Worm (Caenorhabditis elegans) whole organism, mixed stage, embryonic: ENCODE measurements around the gene C35A5.8.

ENCODE experiments used
- M03D4.4 ChIP-seq: sonication (generic microtip); optimal IDR thresholded peaks from 2 replicates; lab custom pipeline; 2017; ENCODE audit warnings: mild to moderate bottlenecking, missing genetic modification characterization, missing compliant biosample characterization
- bed-3 ChIP-seq: fragments of 200-800 bp; sonication (Bioruptor generic); optimal IDR thresholded peaks from 3 replicates; lab custom pipeline; 2018; ENCODE audit warnings: mild to moderate bottlenecking, missing genetic modification characterization, moderate library complexity, missing compliant biosample characterization
- blmp-1 ChIP-seq: fragments of 150-350 bp; optimal IDR thresholded peaks from 2 replicates; lab custom pipeline; 2014; ENCODE audit warnings: missing biosample characterization, missing genetic modification characterization
- ceh-39 ChIP-seq: fragments of 150-350 bp; optimal IDR thresholded peaks from 2 replicates; lab custom pipeline; 2014; ENCODE audit warnings: missing biosample characterization, missing genetic modification characterization
- ceh-43 ChIP-seq: fragments of 200-800 bp; sonication (Bioruptor generic); optimal IDR thresholded peaks from 2 replicates; lab custom pipeline; 2018; ENCODE audit warnings: mild to moderate bottlenecking, missing genetic modification characterization, moderate library complexity, missing compliant biosample characterization
- ceh-83 ChIP-seq: fragments of 200-800 bp; sonication (Bioruptor generic); optimal IDR thresholded peaks from 2 replicates; lab custom pipeline; 2018; ENCODE audit warnings: mild to moderate bottlenecking, missing genetic modification characterization, missing compliant biosample characterization
- ces-1 ChIP-seq: fragments of 150-350 bp; optimal IDR thresholded peaks from 2 replicates; lab custom pipeline; 2014; ENCODE audit warnings: missing biosample characterization, missing genetic modification reagents, missing genetic modification characterization
- cnd-1 ChIP-seq: fragments of 200-800 bp; sonication (Bioruptor generic); optimal IDR thresholded peaks from 2 replicates; lab custom pipeline; 2018; ENCODE audit warnings: mild to moderate bottlenecking, missing genetic modification characterization, missing compliant biosample characterization
- drap-1 ChIP-seq: fragments of 200-800 bp; sonication (Bioruptor generic); optimal IDR thresholded peaks from 3 replicates; lab custom pipeline; 2018; ENCODE audit warnings: mild to moderate bottlenecking, missing genetic modification characterization, missing compliant biosample characterization
- elt-1 ChIP-seq: sonication (generic microtip); optimal IDR thresholded peaks from 2 replicates; lab custom pipeline; 2017; ENCODE audit warnings: missing genetic modification characterization, mild to moderate bottlenecking, missing compliant biosample characterization, antibody characterized with exemption, moderate library complexity, borderline replicate concordance; ENCODE audit not compliant: insufficient read depth
- elt-3 ChIP-seq: fragments of 150-350 bp; optimal IDR thresholded peaks from 2 replicates; lab custom pipeline; 2014; ENCODE audit warnings: missing biosample characterization, missing genetic modification characterization
- flh-1 ChIP-seq: fragments of 200-800 bp; sonication (Bioruptor generic); optimal IDR thresholded peaks from 2 replicates; lab custom pipeline; 2018; ENCODE audit warnings: mild to moderate bottlenecking, missing genetic modification characterization, moderate library complexity, missing compliant biosample characterization
- ham-2 ChIP-seq: fragments of 200-800 bp; sonication (Bioruptor generic); optimal IDR thresholded peaks from 2 replicates; lab custom pipeline; 2018; ENCODE audit warnings: mild to moderate bottlenecking, missing genetic modification characterization, missing compliant biosample characterization
- hlh-1 ChIP-seq: fragments of 150-350 bp; optimal IDR thresholded peaks from 2 replicates; lab custom pipeline; 2014; ENCODE audit warnings: missing biosample characterization, missing genetic modification reagents, missing genetic modification characterization
- lsy-2 ChIP-seq: fragments of 150-350 bp; optimal IDR thresholded peaks from 2 replicates; lab custom pipeline; 2014; ENCODE audit warnings: missing biosample characterization, missing genetic modification characterization
- mep-1 ChIP-seq: fragments of 150-350 bp; optimal IDR thresholded peaks from 2 replicates; lab custom pipeline; 2017; ENCODE audit warnings: missing biosample characterization, missing genetic modification reagents, missing genetic modification characterization, inconsistent platforms
- nhr-12 ChIP-seq: fragments of 150-350 bp; optimal IDR thresholded peaks from 2 replicates; lab custom pipeline; 2014; ENCODE audit warnings: missing biosample characterization, missing genetic modification characterization
- nhr-2 ChIP-seq: fragments of 150-350 bp; optimal IDR thresholded peaks from 2 replicates; lab custom pipeline; 2014; ENCODE audit warnings: missing biosample characterization, missing genetic modification characterization
- nhr-237 ChIP-seq: fragments of 150-350 bp; optimal IDR thresholded peaks from 2 replicates; lab custom pipeline; 2014; ENCODE audit warnings: missing biosample characterization, missing genetic modification characterization
- nhr-28 ChIP-seq: fragments of 150-350 bp; optimal IDR thresholded peaks from 2 replicates; lab custom pipeline; 2014; ENCODE audit warnings: missing biosample characterization, missing genetic modification characterization
- nhr-76 ChIP-seq: sonication (generic microtip); optimal IDR thresholded peaks from 2 replicates; lab custom pipeline; 2017; ENCODE audit warnings: missing biosample characterization, missing genetic modification characterization
- pha-4 ChIP-seq: fragments of 150-350 bp; optimal IDR thresholded peaks from 2 replicates; lab custom pipeline; 2018; ENCODE audit warnings: missing biosample characterization, missing genetic modification reagents, missing genetic modification characterization
- sem-2 ChIP-seq: fragments of 200-800 bp; sonication (Bioruptor generic); optimal IDR thresholded peaks from 2 replicates; lab custom pipeline; 2018; ENCODE audit warnings: mild to moderate bottlenecking, missing genetic modification characterization, missing compliant biosample characterization
- snpc-4 ChIP-seq: fragments of 150-350 bp; optimal IDR thresholded peaks from 2 replicates; lab custom pipeline; 2014; ENCODE audit warnings: missing biosample characterization, missing genetic modification characterization
- sptf-1 ChIP-seq: sonication (generic microtip); optimal IDR thresholded peaks from 2 replicates; lab custom pipeline; 2017; ENCODE audit warnings: mild to moderate bottlenecking, missing genetic modification characterization, moderate library complexity, missing compliant biosample characterization
- tbx-8 ChIP-seq: fragments of 200-800 bp; sonication (Bioruptor generic); optimal IDR thresholded peaks from 2 replicates; lab custom pipeline; 2018; ENCODE audit warnings: mild to moderate bottlenecking, missing genetic modification characterization, moderate library complexity, missing compliant biosample characterization
- unc-120 ChIP-seq: sonication (generic microtip); optimal IDR thresholded peaks from 2 replicates; lab custom pipeline; 2017; ENCODE audit warnings: missing genetic modification characterization, missing compliant biosample characterization; ENCODE audit not compliant: poor library complexity, severe bottlenecking
- unc-39 ChIP-seq: fragments of 150-350 bp; optimal IDR thresholded peaks from 2 replicates; lab custom pipeline; 2014; ENCODE audit warnings: missing biosample characterization, missing genetic modification characterization
- zip-8 ChIP-seq: fragments of 150-350 bp; optimal IDR thresholded peaks from 2 replicates; lab custom pipeline; 2014; ENCODE audit warnings: missing biosample characterization, missing genetic modification characterization
- ztf-11 ChIP-seq: fragments of 150-350 bp; optimal IDR thresholded peaks from 2 replicates; lab custom pipeline; 2014; ENCODE audit warnings: missing biosample characterization, missing genetic modification characterization

C35A5.8 gene

ce11 chrV:10525902-10526301 lies at the start of gene C35A5.8, which contains the start of gene hda-11:
Gene C35A5.8 (minus strand): TSS chrV:10525908.
Gene hda-11 (plus strand): TSS chrV:10526184.
- TF ChIP-seq mep-1 (tag; lab: Kevin White, UChicago) (peak; percentile 2), unc-120 (tag; lab: Kevin White, UChicago) (peak; percentile 46), sptf-1 (no peak), lsy-2 (tag; lab: Kevin White, UChicago) (peak; percentile 25)

ce11 chrV:10574197-10574596 lies 48.5 kb upstream of the C35A5.8 start:
- TF ChIP-seq pha-4 (tag; lab: Kevin White, UChicago) = no peak
- no peak for TF ChIP-seq ham-2 (GFP tag; lab: Kevin White, UChicago)
- TF ChIP-seq zip-8 (tag; lab: Kevin White, UChicago) = no peak
- TF ChIP-seq nhr-76 (tag; lab: Kevin White, UChicago) = no peak
- TF ChIP-seq, all 35 proteins: peak for 0

ce11 chrV:10572614-10573013 lies 46.9 kb upstream of the C35A5.8 start, which contains the start of gene del-6:
Gene del-6 (plus strand): TSS chrV:10572914.
- no peak for TF ChIP-seq blmp-1 (tag; lab: Kevin White, UChicago)
- TF ChIP-seq, all 35 proteins: peak for 0

ce11 chrV:10571523-10571922 lies 45.8 kb upstream of the C35A5.8 start:
- TF ChIP-seq ham-2 (GFP tag; lab: Kevin White, UChicago) (no peak), ceh-43 (GFP tag; lab: Kevin White, UChicago) (no peak)
- TF ChIP-seq, all 35 proteins: peak for 0

ce11 chrV:10568496-10568895 lies 42.8 kb upstream of the C35A5.8 start:
- TF ChIP-seq ztf-11 (tag; lab: Kevin White, UChicago) = no peak
- TF ChIP-seq ceh-39 (tag; lab: Kevin White, UChicago) = no peak
- TF ChIP-seq mep-1 (tag; lab: Kevin White, UChicago) = no peak
- TF ChIP-seq cnd-1 (tag; lab: Kevin White, UChicago) = no peak
- no peak for TF ChIP-seq nhr-28 (tag; lab: Kevin White, UChicago)
- no peak for TF ChIP-seq nhr-237
- TF ChIP-seq zip-8 (tag; lab: Kevin White, UChicago) = no peak
- TF ChIP-seq tbx-8 (GFP tag; lab: Kevin White, UChicago) = no peak
- no peak for TF ChIP-seq sptf-1
- TF ChIP-seq unc-120 (tag; lab: Kevin White, UChicago) = no peak
- no peak for TF ChIP-seq ces-1
- TF ChIP-seq lsy-2 (tag; lab: Kevin White, UChicago) = no peak
- TF ChIP-seq hlh-1 (tag; lab: Kevin White, UChicago) = no peak
- TF ChIP-seq unc-39 = no peak
- no peak for TF ChIP-seq nhr-12

ce11 chrV:10564830-10565365 lies 39.2 kb upstream of the C35A5.8 start, which contains the start of gene cat-4:
Gene cat-4 (plus strand): TSS chrV:10564880.
- TF ChIP-seq mep-1 (tag; lab: Kevin White, UChicago) = no peak
- TF ChIP-seq elt-3 (tag; lab: Kevin White, UChicago) = no peak
- no peak for TF ChIP-seq pha-4 (tag; lab: Kevin White, UChicago)

- TF ChIP-seq cnd-1 (tag; lab: Kevin White, UChicago) = no peak
- TF ChIP-seq ceh-83 = no peak
- no peak for TF ChIP-seq elt-3 (tag; lab: Kevin White, UChicago)
- no peak for TF ChIP-seq elt-1 (tag; lab: Kevin White, UChicago)
- TF ChIP-seq sem-2 (GFP tag; lab: Kevin White, UChicago) = no peak
- no peak for TF ChIP-seq bed-3
- no peak for TF ChIP-seq drap-1 (GFP tag; lab: Kevin White, UChicago)
- TF ChIP-seq lsy-2 (tag; lab: Kevin White, UChicago) = no peak
- TF ChIP-seq ceh-39 (tag; lab: Kevin White, UChicago) = no peak
- no peak for TF ChIP-seq M03D4.4 (tag; lab: Kevin White, UChicago)
- no peak for TF ChIP-seq ceh-43 (GFP tag; lab: Kevin White, UChicago)
- no peak for TF ChIP-seq flh-1 (GFP tag; lab: Kevin White, UChicago)
- TF ChIP-seq snpc-4 (tag; lab: Kevin White, UChicago) = no peak
- TF ChIP-seq nhr-76 (tag; lab: Kevin White, UChicago) = no peak
- no peak for TF ChIP-seq nhr-2 (tag; lab: Kevin White, UChicago)
Observed at ce11 chrV:10564140-10564539, 38.4 kb upstream of the C35A5.8 start.
